Fruit fly (Drosophila melanogaster) whole organism, adult: ENCODE data around the gene wdb.

ENCODE experiments used
- CG11617 ChIP-seq: fragments of 200-800 bp; sonication (Bioruptor generic); optimal IDR thresholded peaks from 2 replicates; lab custom pipeline; 2017; ENCODE audit warnings: mild to moderate bottlenecking, missing biosample characterization, missing genetic modification reagents, missing genetic modification characterization
- CG12768 ChIP-seq: fragments of 200-800 bp; sonication (Bioruptor generic); optimal IDR thresholded peaks from 2 replicates; lab custom pipeline; 2017; ENCODE audit warnings: missing biosample characterization, missing genetic modification characterization, mild to moderate bottlenecking, moderate library complexity, missing genetic modification reagents
- CG14711 ChIP-seq: fragments of 200-800 bp; sonication (Bioruptor generic); optimal IDR thresholded peaks from 2 replicates; lab custom pipeline; 2018; ENCODE audit warnings: missing biosample characterization, mild to moderate bottlenecking, missing genetic modification characterization, moderate library complexity
- CG7101 ChIP-seq: fragments of 200-800 bp; sonication (Bioruptor generic); optimal IDR thresholded peaks from 2 replicates; lab custom pipeline; 2018; ENCODE audit warnings: missing biosample characterization, mild to moderate bottlenecking, missing genetic modification characterization, moderate library complexity
- Hr96 ChIP-seq: fragments of 200-800 bp; sonication (Bioruptor generic); optimal IDR thresholded peaks from 2 replicates; lab custom pipeline; 2016; ENCODE audit warnings: missing biosample characterization, missing genetic modification characterization
- Mnt ChIP-seq: fragments of 200-800 bp; sonication (Bioruptor generic); optimal IDR thresholded peaks from 2 replicates; lab custom pipeline; 2016; ENCODE audit warnings: missing biosample characterization, mild to moderate bottlenecking, missing genetic modification characterization
- cic ChIP-seq: fragments of 200-800 bp; sonication (Bioruptor generic); optimal IDR thresholded peaks from 2 replicates; lab custom pipeline; 2017; ENCODE audit warnings: missing biosample characterization, mild to moderate bottlenecking, missing genetic modification characterization, moderate library complexity
- cnc ChIP-seq, 2 experiments: fragments of >200 bp; optimal IDR thresholded peaks; 2 replicates each; lab custom pipeline; 2017
- kay ChIP-seq: fragments of 200-800 bp; sonication (Bioruptor generic); peaks from one replicate; lab custom pipeline; 2016; ENCODE audit warnings: missing biosample characterization, missing genetic modification characterization, borderline replicate concordance
- ovo ChIP-seq: fragments of 200-800 bp; sonication (Bioruptor generic); optimal IDR thresholded peaks from 2 replicates; lab custom pipeline; 2016; ENCODE audit warnings: missing biosample characterization, missing genetic modification characterization
- toe ChIP-seq: fragments of 200-800 bp; sonication (Bioruptor generic); optimal IDR thresholded peaks from 2 replicates; lab custom pipeline; 2016; ENCODE audit warnings: missing biosample characterization, missing genetic modification characterization

DNA sequence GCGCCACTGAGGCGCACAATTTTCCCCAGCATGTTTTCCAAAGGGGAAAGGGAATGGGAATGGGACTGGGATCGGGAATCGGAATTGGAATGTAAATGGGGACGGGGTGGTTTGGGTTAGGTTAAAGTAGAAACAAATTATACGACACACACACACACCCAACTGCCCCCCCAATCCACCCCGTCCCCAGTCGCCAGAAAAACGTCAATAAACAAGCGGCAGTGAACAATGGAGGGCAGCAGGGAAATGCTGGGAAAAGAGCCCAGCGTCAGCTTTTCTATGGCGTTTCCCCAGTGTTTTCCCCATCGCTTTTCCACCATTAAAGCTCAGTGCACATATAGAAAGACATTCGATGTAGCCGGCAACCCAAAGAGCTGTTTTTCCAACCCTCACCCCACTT, 28.6 kb upstream of the wdb start:
- TF ChIP-seq cnc (optimal IDR thresholded peaks at IDR 0.05; lab: Kevin White, UChicago) (no peak), toe (GFP tag; lab: Kevin White, UChicago) (no peak), CG11617 (GFP tag; lab: Kevin White, UChicago) (no peak), kay (no peak), ovo (no peak), CG7101 (tag; lab: Kevin White, UChicago) (no peak), CG14711 (tag; lab: Kevin White, UChicago) (no peak), Mnt (GFP tag; lab: Kevin White, UChicago) (no peak), Hr96 (GFP tag; lab: Kevin White, UChicago) (no peak), CG12768 (GFP tag; lab: Kevin White, UChicago) (no peak), cic (GFP tag; lab: Kevin White, UChicago) (no peak)
